Fruit fly (Drosophila melanogaster) whole organism, embryonic: Measurements from ENCODE around the gene mino.

Experiments
- ATbp ChIP-seq: fragments of 200-800 bp; sonication (Bioruptor generic); optimal IDR thresholded peaks from 2 replicates; lab custom pipeline; 2017; ENCODE audit warnings: missing biosample characterization, mild to moderate bottlenecking, missing genetic modification characterization, missing genetic modification reagents
- Ada2b ChIP-seq: fragments of 200-800 bp; sonication (Bioruptor generic); IDR thresholded peaks from 2 replicates; pipeline ENCODE4 v1.3.6; 2022; ENCODE audit warnings: missing biosample characterization, missing genetic modification characterization
- Atf-2 ChIP-seq: fragments of 200-800 bp; sonication (Bioruptor generic); optimal IDR thresholded peaks from 2 replicates; lab custom pipeline; 2016; ENCODE audit warnings: missing biosample characterization, missing genetic modification characterization
- Bdp1 ChIP-seq: fragments of 200-800 bp; sonication (Bioruptor generic); optimal IDR thresholded peaks from 3 replicates; lab custom pipeline; 2016; ENCODE audit warnings: missing biosample characterization, missing genetic modification characterization
- C15 ChIP-seq: fragments of 200-800 bp; sonication (Bioruptor generic); IDR thresholded peaks from 3 replicates; pipeline ENCODE4 v1.3.6; 2022; ENCODE audit warnings: missing biosample characterization, missing genetic modification characterization
- CG12104 ChIP-seq: fragments of 200-800 bp; sonication (Bioruptor generic); optimal IDR thresholded peaks from 3 replicates; lab custom pipeline; 2016; ENCODE audit warnings: missing biosample characterization, missing genetic modification characterization
- CG12219 ChIP-seq: fragments of 200-800 bp; sonication (Bioruptor generic); optimal IDR thresholded peaks from 3 replicates; lab custom pipeline; 2018; ENCODE audit warnings: missing biosample characterization, mild to moderate bottlenecking, missing genetic modification characterization
- CG12236 ChIP-seq: fragments of 200-800 bp; sonication (Bioruptor generic); optimal IDR thresholded peaks from 2 replicates; lab custom pipeline; 2016; ENCODE audit warnings: missing biosample characterization, missing genetic modification characterization
- CG12942 ChIP-seq: fragments of 200-800 bp; sonication (Bioruptor generic); optimal IDR thresholded peaks from 3 replicates; lab custom pipeline; 2016; ENCODE audit warnings: missing biosample characterization, missing genetic modification characterization
- CG13894 ChIP-seq: fragments of 200-800 bp; sonication (Bioruptor generic); optimal IDR thresholded peaks from 3 replicates; lab custom pipeline; 2018; ENCODE audit warnings: missing biosample characterization, mild to moderate bottlenecking, missing genetic modification characterization, moderate library complexity
- CG14667 ChIP-seq: fragments of 200-800 bp; sonication (Bioruptor generic); IDR thresholded peaks from 2 replicates; pipeline ENCODE4 v1.3.6; 2022; ENCODE audit warnings: missing biosample characterization, missing genetic modification characterization
- CG15601 ChIP-seq: fragments of 200-800 bp; sonication (Bioruptor generic); optimal IDR thresholded peaks from 3 replicates; lab custom pipeline; 2019; ENCODE audit warnings: missing biosample characterization, mild to moderate bottlenecking, missing genetic modification characterization, moderate library complexity
- CG1602 ChIP-seq: fragments of 200-800 bp; sonication (Bioruptor generic); optimal IDR thresholded peaks from 3 replicates; lab custom pipeline; 2016; ENCODE audit warnings: missing biosample characterization, missing genetic modification characterization
- CG1647 ChIP-seq: fragments of 200-800 bp; sonication (Bioruptor generic); optimal IDR thresholded peaks from 3 replicates; lab custom pipeline; 2016; ENCODE audit warnings: missing biosample characterization, missing genetic modification characterization
- CG17385 ChIP-seq: fragments of 200-800 bp; sonication (Bioruptor generic); optimal IDR thresholded peaks from 3 replicates; lab custom pipeline; 2018; ENCODE audit warnings: missing biosample characterization, mild to moderate bottlenecking, missing genetic modification characterization
- CG18599 ChIP-seq: fragments of 200-800 bp; sonication (Bioruptor generic); optimal IDR thresholded peaks from 3 replicates; lab custom pipeline; 2017; ENCODE audit warnings: missing biosample characterization, missing genetic modification characterization, mild to moderate bottlenecking, moderate library complexity, missing genetic modification reagents
- CG2889 ChIP-seq: fragments of 200-800 bp; sonication (Bioruptor generic); IDR thresholded peaks from 3 replicates; pipeline ENCODE4 v1.3.6; 2022; ENCODE audit warnings: missing biosample characterization, missing genetic modification characterization
- CG32772 ChIP-seq: fragments of 200-800 bp; sonication (Bioruptor generic); IDR thresholded peaks from 2 replicates; pipeline ENCODE4 v1.3.6; 2022; ENCODE audit warnings: missing biosample characterization, missing genetic modification characterization
- CG7271 ChIP-seq: fragments of 200-800 bp; sonication (Bioruptor generic); optimal IDR thresholded peaks from 2 replicates; lab custom pipeline; 2018; ENCODE audit warnings: missing biosample characterization, mild to moderate bottlenecking, missing genetic modification characterization, moderate library complexity
- CG7839 ChIP-seq: fragments of 200-800 bp; sonication (Bioruptor generic); optimal IDR thresholded peaks from 3 replicates; lab custom pipeline; 2018; ENCODE audit warnings: missing biosample characterization, mild to moderate bottlenecking, missing genetic modification characterization, moderate library complexity
- CG9797 ChIP-seq: fragments of 200-800 bp; sonication (Bioruptor generic); optimal IDR thresholded peaks from 3 replicates; lab custom pipeline; 2018; ENCODE audit warnings: missing biosample characterization, mild to moderate bottlenecking, missing genetic modification characterization
- Camta ChIP-seq: fragments of 200-800 bp; sonication (Bioruptor generic); optimal IDR thresholded peaks from 2 replicates; lab custom pipeline; 2016; ENCODE audit warnings: missing biosample characterization, missing genetic modification characterization
- Dad ChIP-seq: fragments of 200-800 bp; sonication (Bioruptor generic); optimal IDR thresholded peaks from 3 replicates; lab custom pipeline; 2016; ENCODE audit warnings: missing biosample characterization, missing genetic modification characterization
- Deaf1 ChIP-seq: fragments of 200-800 bp; optimal IDR thresholded peaks from 3 replicates; lab custom pipeline; 2019; ENCODE audit warnings: missing biosample characterization, mild to moderate bottlenecking, missing genetic modification characterization, moderate library complexity
- Dref ChIP-seq: fragments of 200-800 bp; sonication (Bioruptor generic); IDR thresholded peaks from 2 replicates; pipeline ENCODE4 v1.3.6; 2022; ENCODE audit warnings: missing biosample characterization, missing genetic modification characterization
- ERR ChIP-seq: fragments of 200-800 bp; sonication (Bioruptor generic); optimal IDR thresholded peaks from 2 replicates; lab custom pipeline; 2016; ENCODE audit warnings: missing biosample characterization, missing genetic modification characterization
- Eip74EF ChIP-seq, 2 experiments: fragments of 200-800 bp in 1 of 2; fragments of >200 bp in 1 of 2; sonication (Bioruptor generic) in 1 of 2; optimal IDR thresholded peaks; 2 replicates each; lab custom pipeline; 2017 to 2019; ENCODE audit warnings: missing biosample characterization in 2 of 2, missing genetic modification characterization in 2 of 2, mild to moderate bottlenecking in 1 of 2, moderate library complexity in 1 of 2
- Fer1 ChIP-seq: fragments of 200-800 bp; sonication (Bioruptor generic); optimal IDR thresholded peaks from 2 replicates; lab custom pipeline; 2017; ENCODE audit warnings: missing biosample characterization, mild to moderate bottlenecking, missing genetic modification characterization
- GATAe ChIP-seq: fragments of 200-800 bp; sonication (Bioruptor generic); conservative IDR thresholded peaks from 2 replicates; pipeline ENCODE4 v1.3.6; 2022; ENCODE audit warnings: missing biosample characterization, missing genetic modification characterization
- HmgZ ChIP-seq: fragments of 200-800 bp; sonication (Bioruptor generic); optimal IDR thresholded peaks from 2 replicates; lab custom pipeline; 2018; ENCODE audit warnings: missing biosample characterization, mild to moderate bottlenecking, missing genetic modification characterization
- MBD-R2 ChIP-seq: fragments of 200-800 bp; sonication (Bioruptor generic); IDR thresholded peaks from 2 replicates; pipeline ENCODE4 v1.3.6; 2022; ENCODE audit warnings: missing biosample characterization, missing genetic modification characterization
- MESR4 ChIP-seq: fragments of 200-800 bp; sonication (Bioruptor generic); optimal IDR thresholded peaks from 2 replicates; lab custom pipeline; 2018; ENCODE audit warnings: missing biosample characterization, mild to moderate bottlenecking, missing genetic modification characterization, moderate library complexity
- Nf-YB ChIP-seq: fragments of 200-800 bp; sonication (Bioruptor generic); optimal IDR thresholded peaks from 3 replicates; lab custom pipeline; 2019; ENCODE audit warnings: missing biosample characterization, mild to moderate bottlenecking, missing genetic modification characterization, moderate library complexity
- Nf-YC ChIP-seq: fragments of 200-800 bp; optimal IDR thresholded peaks from 3 replicates; lab custom pipeline; 2019; ENCODE audit warnings: missing biosample characterization, mild to moderate bottlenecking, missing genetic modification characterization, moderate library complexity
- Scr ChIP-seq: fragments of 200-800 bp; sonication (Bioruptor generic); IDR thresholded peaks from 2 replicates; pipeline ENCODE4 v1.3.6; 2022; ENCODE audit warnings: missing biosample characterization, missing genetic modification characterization; ENCODE audit not compliant: partially characterized antibody
- Ssrp ChIP-seq: fragments of 200-800 bp; sonication (Bioruptor generic); optimal IDR thresholded peaks from 2 replicates; lab custom pipeline; 2018; ENCODE audit warnings: missing biosample characterization, mild to moderate bottlenecking, missing genetic modification characterization, moderate library complexity
- crol ChIP-seq: fragments of 200-800 bp; sonication (Bioruptor generic); IDR thresholded peaks from 2 replicates; pipeline ENCODE4 v1.3.6; 2022; ENCODE audit warnings: missing biosample characterization, missing genetic modification characterization
- danr ChIP-seq: fragments of 200-800 bp; sonication (Bioruptor generic); IDR thresholded peaks from 2 replicates; pipeline ENCODE4 v1.3.6; 2022; ENCODE audit warnings: missing biosample characterization, missing genetic modification characterization
- dimm ChIP-seq: fragments of 200-800 bp; sonication (Bioruptor generic); IDR thresholded peaks from 2 replicates; pipeline ENCODE4 v1.3.6; 2022; ENCODE audit warnings: missing biosample characterization, missing genetic modification characterization
- dm ChIP-seq: fragments of 200-800 bp; sonication (Bioruptor generic); optimal IDR thresholded peaks from 3 replicates; lab custom pipeline; 2016; ENCODE audit warnings: missing biosample characterization, missing genetic modification characterization
- ftz-f1 ChIP-seq: fragments of 200-800 bp; sonication (Bioruptor generic); optimal IDR thresholded peaks from 2 replicates; lab custom pipeline; 2016; ENCODE audit warnings: missing biosample characterization, missing genetic modification characterization
- gfzf ChIP-seq: fragments of 200-800 bp; sonication (Bioruptor generic); optimal IDR thresholded peaks from 2 replicates; lab custom pipeline; 2016; ENCODE audit warnings: missing biosample characterization, mild to moderate bottlenecking, missing genetic modification characterization, moderate library complexity
- gt ChIP-seq: fragments of 200-800 bp; sonication (Bioruptor generic); IDR thresholded peaks from 2 replicates; pipeline ENCODE4 v1.3.6; 2022; ENCODE audit warnings: missing biosample characterization, missing genetic modification characterization
- hth ChIP-seq: fragments of >200 bp; optimal IDR thresholded peaks from 2 replicates; lab custom pipeline; 2017; ENCODE audit warnings: inconsistent platforms
- nerfin-2 ChIP-seq: fragments of 200-800 bp; sonication (Bioruptor generic); IDR thresholded peaks from 2 replicates; pipeline ENCODE4 v1.3.6; 2022; ENCODE audit warnings: missing biosample characterization, missing genetic modification characterization; ENCODE audit not compliant: partially characterized antibody
- row ChIP-seq: fragments of 200-800 bp; sonication (Bioruptor generic); IDR thresholded peaks from 3 replicates; pipeline ENCODE4 v1.3.6; 2022; ENCODE audit warnings: missing biosample characterization, missing genetic modification characterization
- sug ChIP-seq: fragments of 200-800 bp; optimal IDR thresholded peaks from 2 replicates; lab custom pipeline; 2019; ENCODE audit warnings: missing biosample characterization, mild to moderate bottlenecking, missing genetic modification characterization, moderate library complexity
- tin ChIP-seq: fragments of 200-800 bp; sonication (Bioruptor generic); optimal IDR thresholded peaks from 3 replicates; lab custom pipeline; 2016; ENCODE audit warnings: missing biosample characterization, missing genetic modification characterization
- tx ChIP-seq: fragments of 200-800 bp; sonication (Bioruptor generic); optimal IDR thresholded peaks from 2 replicates; lab custom pipeline; 2016; ENCODE audit warnings: missing biosample characterization, missing genetic modification characterization
- usp ChIP-seq: fragments of >200 bp; optimal IDR thresholded peaks from 2 replicates; lab custom pipeline; 2017; ENCODE audit warnings: missing biosample characterization, missing genetic modification characterization
- vvl ChIP-seq: fragments of 200-800 bp; sonication (Bioruptor generic); IDR thresholded peaks from 2 replicates; pipeline ENCODE4 v1.3.6; 2022; ENCODE audit warnings: missing biosample characterization, missing genetic modification characterization
- wdn ChIP-seq: fragments of 200-800 bp; sonication (Bioruptor generic); IDR thresholded peaks from 2 replicates; pipeline ENCODE4 v1.3.6; 2022; ENCODE audit warnings: missing biosample characterization, missing genetic modification characterization
- zf30C ChIP-seq: fragments of 200-800 bp; sonication (Bioruptor generic); optimal IDR thresholded peaks from 3 replicates; lab custom pipeline; 2018; ENCODE audit warnings: missing biosample characterization, mild to moderate bottlenecking, missing genetic modification characterization

The mino gene

dm6 chr3R:27953890-27954289 lies 28.9 kb downstream of the mino start, which contains the start of gene CG4951 (continued):
- TF ChIP-seq CG32772 (no peak), Fer1 (no peak), CG9797 (peak; percentile 95), CG18599 (GFP tag; lab: Kevin White, UChicago) (no peak), danr (no peak), Dad (GFP tag; lab: Kevin White, UChicago) (no peak), sug (tag; lab: Kevin White, UChicago) (no peak), CG13894 (no peak), Camta (GFP tag; lab: Kevin White, UChicago) (no peak), CG12219 (GFP tag; lab: Kevin White, UChicago) (no peak), CG17385 (GFP tag; lab: Kevin White, UChicago) (no peak), ATbp (GFP tag; lab: Kevin White, UChicago) (no peak), HmgZ (peak; percentile 47), GATAe (GFP tag; lab: Robert Waterston, UW) (no peak), dm (GFP tag; lab: Kevin White, UChicago) (no peak), C15 (GFP tag; lab: Robert Waterston, UW) (no peak), zf30C (GFP tag; lab: Kevin White, UChicago) (no peak), Nf-YB (GFP tag; lab: Kevin White, UChicago) (no peak), CG14667 (no peak), Atf-2 (GFP tag; lab: Kevin White, UChicago) (no peak), Bdp1 (GFP tag; lab: Kevin White, UChicago) (no peak), CG1602 (no peak), CG12104 (GFP tag; lab: Kevin White, UChicago) (no peak), Dref (GFP tag; lab: Robert Waterston, UW) (peak; percentile 94), gfzf (GFP tag; lab: Kevin White, UChicago) (peak; percentile 79), ftz-f1 (GFP tag; lab: Kevin White, UChicago) (no peak), tin (GFP tag; lab: Kevin White, UChicago) (no peak), CG7271 (tag; lab: Kevin White, UChicago) (no peak), gt (GFP tag; lab: Robert Waterston, UW) (no peak), vvl (GFP tag; lab: Robert Waterston, UW) (peak; percentile 34; the same call in 1 of the 2 replicates), dimm (GFP tag; lab: Robert Waterston, UW) (no peak), usp (GFP tag; lab: Kevin White, UChicago) (no peak), MESR4 (GFP tag; lab: Kevin White, UChicago) (peak; percentile 52), tx (no peak), CG12942 (no peak), Nf-YC (tag; lab: Kevin White, UChicago) (peak; percentile 1), nerfin-2 (GFP tag; lab: Robert Waterston, UW) (peak; percentile 62; the same call in 1 of the 2 replicates), row (no peak), Eip74EF (GFP tag; optimal IDR thresholded peaks at IDR 0.05; lab: Kevin White, UChicago) (no peak), crol (GFP tag; lab: Robert Waterston, UW) (no peak), MBD-R2 (GFP tag; lab: Robert Waterston, UW) (peak; percentile 86), Deaf1 (tag; lab: Kevin White, UChicago) (no peak), Scr (peak; percentile 60), CG12236 (no peak), Ada2b (GFP tag; lab: Robert Waterston, UW) (no peak), CG1647 (GFP tag; lab: Kevin White, UChicago) (no peak), CG2889 (GFP tag; lab: Robert Waterston, UW) (no peak), wdn (GFP tag; lab: Robert Waterston, UW) (no peak), ERR (GFP tag; lab: Kevin White, UChicago) (no peak), CG7839 (tag; lab: Kevin White, UChicago) (no peak), hth (lab: Kevin White, UChicago) (no peak), Ssrp (no peak), CG15601 (tag; lab: Kevin White, UChicago) (no peak)
